Worm (Caenorhabditis elegans) whole organism, early embryonic: Measurements from ENCODE around the gene F44A2.7.

ENCODE experiments used
- F13C5.2 ChIP-seq: sonication (generic microtip); optimal IDR thresholded peaks from 2 replicates; lab custom pipeline; 2017; ENCODE audit warnings: mild to moderate bottlenecking, missing genetic modification characterization, inconsistent platforms, missing compliant biosample characterization
- ceh-13 ChIP-seq: fragments of 200-800 bp; sonication (Bioruptor generic); optimal IDR thresholded peaks from 2 replicates; lab custom pipeline; 2018; ENCODE audit warnings: mild to moderate bottlenecking, missing genetic modification characterization, missing compliant biosample characterization
- ets-7 ChIP-seq: sonication (generic microtip); optimal IDR thresholded peaks from 2 replicates; lab custom pipeline; 2016; ENCODE audit warnings: missing genotype, missing genetic modification characterization, missing compliant biosample characterization
- scrt-1 ChIP-seq: fragments of 200-800 bp; sonication (Bioruptor generic); IDR thresholded peaks from 2 replicates; pipeline ENCODE4 v1.3.6; 2022; ENCODE audit warnings: missing genetic modification characterization, missing compliant biosample characterization

- no peak for TF ChIP-seq F13C5.2 (tag; lab: Kevin White, UChicago)
- no peak for TF ChIP-seq ceh-13 (GFP tag; lab: Kevin White, UChicago)
- TF ChIP-seq scrt-1, result no peak
- no peak for TF ChIP-seq ets-7 (tag; lab: Kevin White, UChicago)
Observed at ce11 chrV:9312377-9312776, 8.9 kb upstream of the F44A2.7 start.
